Fruit fly (Drosophila melanogaster): ENCODE data around the gene CG11686.

The CG11686 gene

DNA sequence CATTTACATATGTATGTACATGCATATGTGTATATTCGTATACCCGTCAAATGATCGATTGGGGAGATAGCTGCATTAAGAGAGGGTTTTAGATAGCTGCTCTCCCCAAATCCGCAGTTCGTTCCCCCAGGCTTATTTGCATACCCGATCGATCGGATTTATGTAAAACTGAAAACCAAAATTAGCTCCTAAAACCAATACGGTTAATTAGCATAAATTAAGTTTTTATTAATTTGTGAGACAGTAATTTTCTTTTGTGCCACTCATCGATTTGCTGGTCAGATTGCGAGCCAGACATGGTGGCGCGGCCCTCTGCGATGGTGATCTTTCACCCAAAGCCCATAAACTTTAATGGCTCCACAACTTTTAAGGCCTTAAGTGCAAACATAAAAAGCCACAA lies 29.0 kb upstream of the CG11686 start (continued):
- TF ChIP-seq Hr78 (GFP tag; optimal IDR thresholded peaks at IDR 0.05) (no peak), sna (GFP tag; IDR thresholded peaks at IDR 0.05; ENCODE audit: partially characterized antibody) (no peak), CG17612 (GFP tag; IDR thresholded peaks at IDR 0.05) (no peak), run (tag; optimal IDR thresholded peaks at IDR 0.05) (peak; percentile 40), Lhr (GFP tag; optimal IDR thresholded peaks at IDR 0.05) (no peak), vnd (GFP tag; IDR thresholded peaks at IDR 0.05; ENCODE audit: partially characterized antibody) (no peak), Spps (tag; optimal IDR thresholded peaks at IDR 0.05) (no peak), CG1529 (GFP tag; optimal IDR thresholded peaks at IDR 0.05) (no peak), stc (GFP tag; IDR thresholded peaks at IDR 0.05) (no peak), CG4617 (GFP tag; optimal IDR thresholded peaks at IDR 0.05; ENCODE audit: borderline replicate concordance) (no peak), Gug (GFP tag; IDR thresholded peaks at IDR 0.05) (no peak), Oli (tag; optimal IDR thresholded peaks at IDR 0.05) (no peak), tup (GFP tag; optimal IDR thresholded peaks at IDR 0.05) (no peak), CG32772 (GFP tag; IDR thresholded peaks at IDR 0.05) (no peak), CG2889 (GFP tag; IDR thresholded peaks at IDR 0.05) (no peak), repo (GFP tag; optimal IDR thresholded peaks at IDR 0.05) (no peak), pzg (GFP tag; optimal IDR thresholded peaks at IDR 0.05) (no peak), CG8944 (GFP tag; optimal IDR thresholded peaks at IDR 0.05) (no peak), onecut (GFP tag; IDR thresholded peaks at IDR 0.05) (peak; percentile 44; the same call in 1 of the 2 replicates), CG1832 (GFP tag; optimal IDR thresholded peaks at IDR 0.05) (no peak), hb (GFP tag; IDR thresholded peaks at IDR 0.05; ENCODE audit: partially characterized antibody) (no peak), lab (GFP tag; optimal IDR thresholded peaks at IDR 0.05) (no peak), Chrac-16 (GFP tag; optimal IDR thresholded peaks at IDR 0.05) (no peak), CG6854 (GFP tag; optimal IDR thresholded peaks at IDR 0.05) (no peak), pb (GFP tag; optimal IDR thresholded peaks at IDR 0.05) (no peak), vvl (GFP tag; IDR thresholded peaks at IDR 0.05) (peak; percentile 78; the same call in 1 of the 2 replicates), CG2120 (GFP tag; optimal IDR thresholded peaks at IDR 0.05) (no peak), nerfin-2 (GFP tag; IDR thresholded peaks at IDR 0.05; ENCODE audit: partially characterized antibody) (no peak), CG13123 (GFP tag; optimal IDR thresholded peaks at IDR 0.05) (no peak), HHEX (GFP tag; optimal IDR thresholded peaks at IDR 0.05) (no peak), Scr (GFP tag; IDR thresholded peaks at IDR 0.05; ENCODE audit: partially characterized antibody) (no peak), Awh (GFP tag; IDR thresholded peaks at IDR 0.05) (peak; percentile 78; the same call in 1 of the 2 replicates), HmgD (GFP tag; optimal IDR thresholded peaks at IDR 0.05) (no peak), abd-A (tag; optimal IDR thresholded peaks at IDR 0.05) (peak; percentile 55), Asciz (GFP tag; optimal IDR thresholded peaks at IDR 0.05) (no peak)

- no peak for TF ChIP-seq Dp (GFP tag; optimal IDR thresholded peaks at IDR 0.05)
- no peak for TF ChIP-seq klu (GFP tag; IDR thresholded peaks at IDR 0.05)
- TF ChIP-seq tio (GFP tag; optimal IDR thresholded peaks at IDR 0.05) = no peak
- no peak for TF ChIP-seq onecut (GFP tag; IDR thresholded peaks at IDR 0.05)
- TF ChIP-seq z (GFP tag; IDR thresholded peaks at IDR 0.05) = no peak
- no peak for TF ChIP-seq gcm2 (GFP tag; optimal IDR thresholded peaks at IDR 0.05)
- TF ChIP-seq CG7357 (GFP tag; IDR thresholded peaks at IDR 0.05) = no peak
- no peak for TF ChIP-seq ind (GFP tag; optimal IDR thresholded peaks at IDR 0.05)
- peak; percentile 52 for TF ChIP-seq cwo (GFP tag; optimal IDR thresholded peaks at IDR 0.05)
- peak; percentile 12 for TF ChIP-seq abd-A (tag; optimal IDR thresholded peaks at IDR 0.05)
- no peak for TF ChIP-seq Asciz (GFP tag; optimal IDR thresholded peaks at IDR 0.05)
- no peak for TF ChIP-seq pros (GFP tag; optimal IDR thresholded peaks at IDR 0.05)
- no peak for TF ChIP-seq hb (GFP tag; IDR thresholded peaks at IDR 0.05; ENCODE audit: partially characterized antibody)
- TF ChIP-seq Hey (tag; optimal IDR thresholded peaks at IDR 0.05) = peak; percentile 68
Observed at dm6 chr3R:13241726-13242125, 18.4 kb upstream of the CG11686 start.

All from whole organism, embryonic.